Fruit fly (Drosophila melanogaster): ENCODE data around the gene CG12499.

CG12499 gene

DNA sequence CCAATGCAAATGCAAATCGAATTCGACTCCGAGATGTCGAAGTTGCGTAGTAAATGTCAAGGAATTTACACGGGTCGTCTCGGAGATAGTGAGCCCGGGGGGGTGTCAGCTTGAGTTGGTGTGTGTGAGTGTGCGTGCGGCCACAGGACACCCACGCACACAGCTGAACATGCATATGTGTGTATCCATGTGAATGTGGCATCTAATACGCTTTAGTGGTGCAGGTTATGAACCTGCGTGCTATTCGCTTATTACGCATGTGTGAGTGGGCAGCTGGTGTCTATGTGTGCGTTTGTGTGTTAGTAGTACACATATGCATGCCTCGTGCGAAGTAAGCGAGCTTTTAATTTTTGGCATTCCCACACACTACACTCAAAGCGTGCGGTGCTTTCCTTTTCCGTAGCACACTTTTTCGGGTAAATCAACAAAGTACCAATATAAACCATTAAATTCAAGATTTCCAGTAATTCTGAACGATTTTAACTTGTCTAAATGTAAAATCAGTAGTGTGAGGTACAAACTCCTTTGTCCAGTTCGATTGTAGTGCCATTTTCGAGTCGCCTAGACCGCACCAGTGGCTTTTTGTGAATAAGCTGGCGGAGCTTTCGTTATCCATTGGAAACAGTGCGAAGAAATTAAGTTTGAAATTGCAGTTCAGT is 22.6 kb upstream of the CG12499 start (continued):
- TF ChIP-seq grau (tag; optimal IDR thresholded peaks at IDR 0.05): peak; percentile 88
- TF ChIP-seq peb (GFP tag; IDR thresholded peaks at IDR 0.05): peak; percentile 79
- peak; percentile 68 for TF ChIP-seq ssp (GFP tag; IDR thresholded peaks at IDR 0.05)
- no peak for TF ChIP-seq HLHmδ (GFP tag; optimal IDR thresholded peaks at IDR 0.05)
- no peak for TF ChIP-seq CG7745 (tag; optimal IDR thresholded peaks at IDR 0.05)
- TF ChIP-seq CkIIα-i1 (GFP tag; IDR thresholded peaks at IDR 0.05): peak; percentile 33; the same call in 1 of the 2 replicates
- no peak for TF ChIP-seq tio (GFP tag; optimal IDR thresholded peaks at IDR 0.05)
- TF ChIP-seq sima (GFP tag; optimal IDR thresholded peaks at IDR 0.05): peak; percentile 63
- TF ChIP-seq CG17186 (GFP tag; optimal IDR thresholded peaks at IDR 0.05): peak; percentile 10
- TF ChIP-seq CG4404 (GFP tag; IDR thresholded peaks at IDR 0.05): peak; percentile 46
- no peak for TF ChIP-seq pita (GFP tag; optimal IDR thresholded peaks at IDR 0.05)
- TF ChIP-seq CG4707 (GFP tag; optimal IDR thresholded peaks at IDR 0.05): peak; percentile 56
- peak; percentile 87 for TF ChIP-seq NfI (GFP tag; optimal IDR thresholded peaks at IDR 0.05)
- peak; percentile 88 for TF ChIP-seq CG11695 (GFP tag; IDR thresholded peaks at IDR 0.05)
- TF ChIP-seq Side (GFP tag; optimal IDR thresholded peaks at IDR 0.05): peak; percentile 87
- TF ChIP-seq al (GFP tag; IDR thresholded peaks at IDR 0.05): peak; percentile 76
- TF ChIP-seq vvl (GFP tag; IDR thresholded peaks at IDR 0.05): peak; percentile 89
- no peak for TF ChIP-seq CTCF (GFP tag; optimal IDR thresholded peaks at IDR 0.05)
- TF ChIP-seq CG4360 (GFP tag; IDR thresholded peaks at IDR 0.05): 0 out of 2 replicates have a peak, but pooled peaks have one; percentile 24
- TF ChIP-seq Xrp1 (GFP tag; IDR thresholded peaks at IDR 0.05): peak; percentile 83
- peak; percentile 87 for TF ChIP-seq unpg (GFP tag; optimal IDR thresholded peaks at IDR 0.05)
- peak; percentile 34; the same call in 1 of the 2 replicates for TF ChIP-seq Adf1 (GFP tag; IDR thresholded peaks at IDR 0.05)
- TF ChIP-seq D19B (GFP tag; optimal IDR thresholded peaks at IDR 0.05): peak; percentile 66
- TF ChIP-seq CG3726 (GFP tag; IDR thresholded peaks at IDR 0.05): peak; percentile 76; the same call in 2 of the 3 replicates
- TF ChIP-seq dysf (GFP tag; IDR thresholded peaks at IDR 0.05): peak; percentile 89
- TF ChIP-seq fu2 (GFP tag; optimal IDR thresholded peaks at IDR 0.05): peak; percentile 78
- TF ChIP-seq mirr (GFP tag; optimal IDR thresholded peaks at IDR 0.05): peak; percentile 81
- peak; percentile 63; the same call in 1 of the 2 replicates for TF ChIP-seq ap (GFP tag; IDR thresholded peaks at IDR 0.05)
- TF ChIP-seq CG3065 (GFP tag; optimal IDR thresholded peaks at IDR 0.05): no peak
- peak; percentile 69; the same call in 1 of the 2 replicates for TF ChIP-seq aop (GFP tag; IDR thresholded peaks at IDR 0.05)
- no peak for TF ChIP-seq Dip2 (GFP tag; IDR thresholded peaks at IDR 0.05)
- peak; percentile 79 for TF ChIP-seq Gug (GFP tag; IDR thresholded peaks at IDR 0.05)
- TF ChIP-seq Sry-β (GFP tag; optimal IDR thresholded peaks at IDR 0.05): no peak
- TF ChIP-seq z (GFP tag; IDR thresholded peaks at IDR 0.05): no peak
- peak; percentile 73 for TF ChIP-seq CG12744 (GFP tag; optimal IDR thresholded peaks at IDR 0.05)
- TF ChIP-seq lola (GFP tag; optimal IDR thresholded peaks at IDR 0.05): no peak
- TF ChIP-seq E2f1 (GFP tag; IDR thresholded peaks at IDR 0.05): peak; percentile 76
- peak; percentile 73 for TF ChIP-seq ERR (GFP tag; optimal IDR thresholded peaks at IDR 0.05)
- TF ChIP-seq twi (tag; optimal IDR thresholded peaks at IDR 0.05): no peak
- TF ChIP-seq CG4820 (GFP tag; optimal IDR thresholded peaks at IDR 0.05): peak; percentile 78
- peak; percentile 77 for TF ChIP-seq Fer2 (tag; optimal IDR thresholded peaks at IDR 0.05)
- peak; percentile 71 for TF ChIP-seq zfh1 (GFP tag; IDR thresholded peaks at IDR 0.05)
- TF ChIP-seq Hmx (GFP tag; optimal IDR thresholded peaks at IDR 0.05): no peak
- peak; percentile 67 for TF ChIP-seq CG8478 (optimal IDR thresholded peaks at IDR 0.05)
- TF ChIP-seq dmrt11E (tag; optimal IDR thresholded peaks at IDR 0.05): no peak
- TF ChIP-seq CG33557 (GFP tag; optimal IDR thresholded peaks at IDR 0.05): no peak
- TF ChIP-seq tna (GFP tag; IDR thresholded peaks at IDR 0.05; ENCODE audit: partially characterized antibody): no peak
- TF ChIP-seq CG2889 (GFP tag; IDR thresholded peaks at IDR 0.05): peak; percentile 62
- TF ChIP-seq sim (GFP tag; IDR thresholded peaks at IDR 0.05): no peak
- peak; percentile 91 for TF ChIP-seq CG7556 (GFP tag; optimal IDR thresholded peaks at IDR 0.05)
- peak; percentile 67 for TF ChIP-seq Rx (GFP tag; IDR thresholded peaks at IDR 0.05)
- peak; percentile 87 for TF ChIP-seq CG12659 (GFP tag; optimal IDR thresholded peaks at IDR 0.05)
